Fruit fly (Drosophila melanogaster) whole organism, embryonic: ENCODE data around the gene CG3224.

ENCODE experiments used
- Aef1 ChIP-seq: fragments of 200-800 bp; sonication (Bioruptor generic); IDR thresholded peaks from 3 replicates; pipeline ENCODE4 v1.3.6; 2022; ENCODE audit warnings: missing biosample characterization, missing genetic modification characterization
- Atf-2 ChIP-seq: fragments of 200-800 bp; sonication (Bioruptor generic); optimal IDR thresholded peaks from 2 replicates; lab custom pipeline; 2016; ENCODE audit warnings: missing biosample characterization, missing genetic modification characterization
- B-H2 ChIP-seq: fragments of 200-800 bp; sonication (Bioruptor generic); optimal IDR thresholded peaks from 2 replicates; lab custom pipeline; 2018; ENCODE audit warnings: missing biosample characterization, mild to moderate bottlenecking, missing genetic modification characterization
- CG10959 ChIP-seq: fragments of 200-800 bp; sonication (Bioruptor generic); IDR thresholded peaks from 2 replicates; pipeline ENCODE4 v1.3.6; 2022; ENCODE audit warnings: missing biosample characterization, missing genetic modification characterization
- CG12391 ChIP-seq: fragments of 200-800 bp; sonication (Bioruptor generic); optimal IDR thresholded peaks from 3 replicates; lab custom pipeline; 2018; ENCODE audit warnings: missing biosample characterization, mild to moderate bottlenecking, missing genetic modification characterization, moderate library complexity
- CG12769 ChIP-seq: fragments of 200-800 bp; sonication (Bioruptor generic); optimal IDR thresholded peaks from 2 replicates; lab custom pipeline; 2019; ENCODE audit warnings: missing biosample characterization, mild to moderate bottlenecking, missing genetic modification characterization, moderate library complexity
- CG14710 ChIP-seq: fragments of 200-800 bp; sonication (Bioruptor generic); optimal IDR thresholded peaks from 3 replicates; lab custom pipeline; 2019; ENCODE audit warnings: missing biosample characterization, mild to moderate bottlenecking, missing genetic modification characterization, moderate library complexity
- CG15269 ChIP-seq: fragments of 200-800 bp; sonication (Bioruptor generic); optimal IDR thresholded peaks from 2 replicates; lab custom pipeline; 2018; ENCODE audit warnings: missing biosample characterization, mild to moderate bottlenecking, missing genetic modification characterization, moderate library complexity
- CG15514 ChIP-seq: fragments of 200-800 bp; sonication (Bioruptor generic); optimal IDR thresholded peaks from 3 replicates; lab custom pipeline; 2017; ENCODE audit warnings: missing biosample characterization, missing genetic modification characterization, mild to moderate bottlenecking, moderate library complexity, missing genetic modification reagents
- CG1792 ChIP-seq: fragments of 200-800 bp; sonication (Bioruptor generic); optimal IDR thresholded peaks from 2 replicates; lab custom pipeline; 2016; ENCODE audit warnings: missing biosample characterization, missing genetic modification characterization
- CG30431 ChIP-seq: fragments of 200-800 bp; sonication (Bioruptor generic); optimal IDR thresholded peaks from 2 replicates; lab custom pipeline; 2017; ENCODE audit warnings: missing biosample characterization, missing genetic modification characterization
- CG31441 ChIP-seq: fragments of 200-800 bp; sonication (Bioruptor generic); IDR thresholded peaks from 2 replicates; pipeline ENCODE4 v1.3.6; 2022; ENCODE audit warnings: missing biosample characterization, missing genetic modification characterization
- CG3281 ChIP-seq: fragments of 200-800 bp; sonication (Bioruptor generic); optimal IDR thresholded peaks from 3 replicates; lab custom pipeline; 2017; ENCODE audit warnings: missing biosample characterization, mild to moderate bottlenecking, missing genetic modification characterization
- CG5245 ChIP-seq: fragments of 200-800 bp; sonication (Bioruptor generic); optimal IDR thresholded peaks from 3 replicates; lab custom pipeline; 2016; ENCODE audit warnings: missing biosample characterization, missing genetic modification characterization
- CG6272 ChIP-seq: fragments of 200-800 bp; sonication (Bioruptor generic); IDR thresholded peaks from 2 replicates; pipeline ENCODE4 v1.3.6; 2022; ENCODE audit warnings: missing biosample characterization, missing genetic modification characterization
- CG9727 ChIP-seq: fragments of 200-800 bp; sonication (Bioruptor generic); optimal IDR thresholded peaks from 3 replicates; lab custom pipeline; 2017; ENCODE audit warnings: missing biosample characterization, mild to moderate bottlenecking, missing genetic modification characterization
- CHES-1-like ChIP-seq: fragments of 200-800 bp; sonication (Bioruptor generic); optimal IDR thresholded peaks from 2 replicates; lab custom pipeline; 2016; ENCODE audit warnings: missing biosample characterization, missing genetic modification characterization
- CkIIα-i1 ChIP-seq: fragments of 200-800 bp; sonication (Bioruptor generic); IDR thresholded peaks from 2 replicates; pipeline ENCODE4 v1.3.6; 2022; ENCODE audit warnings: missing biosample characterization, missing genetic modification characterization
- D19B ChIP-seq: fragments of 200-800 bp; sonication (Bioruptor generic); optimal IDR thresholded peaks from 2 replicates; lab custom pipeline; 2017; ENCODE audit warnings: missing biosample characterization, mild to moderate bottlenecking, missing genetic modification characterization
- Dip2 ChIP-seq: fragments of 200-800 bp; sonication (Bioruptor generic); IDR thresholded peaks from 2 replicates; pipeline ENCODE4 v1.3.6; 2022; ENCODE audit warnings: missing biosample characterization, missing genetic modification characterization
- E2f1 ChIP-seq: fragments of 200-800 bp; sonication (Bioruptor generic); IDR thresholded peaks from 2 replicates; pipeline ENCODE4 v1.3.6; 2022; ENCODE audit warnings: missing biosample characterization, missing genetic modification characterization
- Ets65A ChIP-seq: fragments of 200-800 bp; sonication (Bioruptor generic); peaks from one replicate; lab custom pipeline; 2016; ENCODE audit warnings: missing biosample characterization, missing genetic modification characterization
- Hmx ChIP-seq: fragments of 200-800 bp; sonication (Bioruptor generic); optimal IDR thresholded peaks from 2 replicates; lab custom pipeline; 2016; ENCODE audit warnings: missing biosample characterization, missing genetic modification characterization
- Lim3 ChIP-seq: fragments of 200-800 bp; sonication (Bioruptor generic); IDR thresholded peaks from 2 replicates; pipeline ENCODE4 v1.3.6; 2022; ENCODE audit warnings: missing biosample characterization, missing genetic modification characterization
- MESR4 ChIP-seq: fragments of 200-800 bp; sonication (Bioruptor generic); optimal IDR thresholded peaks from 2 replicates; lab custom pipeline; 2018; ENCODE audit warnings: missing biosample characterization, mild to moderate bottlenecking, missing genetic modification characterization, moderate library complexity
- Mes4 ChIP-seq: fragments of 200-800 bp; sonication (Bioruptor generic); optimal IDR thresholded peaks from 2 replicates; lab custom pipeline; 2016; ENCODE audit warnings: missing biosample characterization, missing genetic modification characterization
- Myb ChIP-seq: fragments of 200-800 bp; sonication (Bioruptor generic); optimal IDR thresholded peaks from 2 replicates; lab custom pipeline; 2016; ENCODE audit warnings: missing biosample characterization, missing genetic modification characterization
- Oli ChIP-seq: fragments of 200-800 bp; sonication (Bioruptor generic); optimal IDR thresholded peaks from 2 replicates; lab custom pipeline; 2018; ENCODE audit warnings: missing biosample characterization, mild to moderate bottlenecking, missing genetic modification characterization, moderate library complexity
- Sry-β ChIP-seq: fragments of 200-800 bp; sonication (Bioruptor generic); optimal IDR thresholded peaks from 2 replicates; lab custom pipeline; 2018; ENCODE audit warnings: missing biosample characterization, mild to moderate bottlenecking, missing genetic modification characterization, moderate library complexity
- bsh ChIP-seq, 2 experiments: fragments of 200-800 bp; sonication (Bioruptor generic); optimal IDR thresholded peaks; 2 replicates each; lab custom pipeline; 2017 to 2018; ENCODE audit warnings: mild to moderate bottlenecking in 2 of 2, missing biosample characterization in 2 of 2, missing genetic modification characterization in 2 of 2, moderate library complexity in 1 of 2
- chif ChIP-seq, 2 experiments: fragments of 200-800 bp; sonication (Bioruptor generic); optimal IDR thresholded peaks; 3 replicates each; lab custom pipeline; 2016; ENCODE audit warnings: missing biosample characterization in 2 of 2, missing genetic modification characterization in 2 of 2
- dysf ChIP-seq: fragments of 200-800 bp; sonication (Bioruptor generic); IDR thresholded peaks from 3 replicates; pipeline ENCODE4 v1.3.6; 2022; ENCODE audit warnings: missing biosample characterization, missing genetic modification characterization
- exex ChIP-seq: fragments of 200-800 bp; sonication (Bioruptor generic); optimal IDR thresholded peaks from 4 replicates; lab custom pipeline; 2018; ENCODE audit warnings: missing biosample characterization, mild to moderate bottlenecking, missing genetic modification characterization, moderate library complexity
- eyg ChIP-seq: fragments of 200-800 bp; sonication (Bioruptor generic); optimal IDR thresholded peaks from 3 replicates; lab custom pipeline; 2016; ENCODE audit warnings: missing biosample characterization, missing genetic modification characterization
- gro ChIP-seq: fragments of 200-800 bp; sonication (Bioruptor generic); optimal IDR thresholded peaks from 2 replicates; lab custom pipeline; 2016; ENCODE audit warnings: missing biosample characterization, missing genetic modification characterization
- lbe ChIP-seq: fragments of 200-800 bp; sonication (Bioruptor generic); optimal IDR thresholded peaks from 2 replicates; lab custom pipeline; 2016; ENCODE audit warnings: missing biosample characterization, mild to moderate bottlenecking, missing genetic modification characterization
- nom ChIP-seq: fragments of 200-800 bp; sonication (Bioruptor generic); optimal IDR thresholded peaks from 2 replicates; lab custom pipeline; 2017; ENCODE audit warnings: missing biosample characterization, missing genetic modification characterization, mild to moderate bottlenecking, moderate library complexity, missing genetic modification reagents
- onecut ChIP-seq: fragments of 200-800 bp; sonication (Bioruptor generic); IDR thresholded peaks from 2 replicates; pipeline ENCODE4 v1.3.6; 2022; ENCODE audit warnings: missing biosample characterization, missing genetic modification characterization
- pan ChIP-seq, 4 experiments: fragments of >200 bp in 3 of 4; fragments of 200-800 bp in 1 of 4; sonication (Bioruptor generic) in 1 of 4; optimal IDR thresholded peaks in 3 of 4; IDR thresholded peaks in 1 of 4; 2 replicates each; pipeline versions ENCODE4 v1.3.6 to Lab custom; 2017 to 2022; ENCODE audit warnings: missing biosample characterization in 2 of 4, missing genetic modification characterization in 2 of 4, mixed read lengths in 1 of 4
- scrt ChIP-seq: fragments of 200-800 bp; sonication (Bioruptor generic); optimal IDR thresholded peaks from 2 replicates; lab custom pipeline; 2018; ENCODE audit warnings: missing biosample characterization, mild to moderate bottlenecking, missing genetic modification characterization, moderate library complexity
- seq ChIP-seq: fragments of 200-800 bp; sonication (Bioruptor generic); IDR thresholded peaks from 2 replicates; pipeline ENCODE4 v1.3.6; 2022; ENCODE audit warnings: missing biosample characterization, missing genetic modification characterization
- sima ChIP-seq: fragments of 200-800 bp; sonication (Bioruptor generic); optimal IDR thresholded peaks from 2 replicates; lab custom pipeline; 2016; ENCODE audit warnings: missing biosample characterization, missing genetic modification characterization
- slbo ChIP-seq: fragments of 200-800 bp; sonication (Bioruptor generic); IDR thresholded peaks from 2 replicates; pipeline ENCODE4 v1.3.6; 2022; ENCODE audit warnings: missing biosample characterization, missing genetic modification characterization
- ssp ChIP-seq: fragments of 200-800 bp; sonication (Bioruptor generic); IDR thresholded peaks from 2 replicates; pipeline ENCODE4 v1.3.6; 2022; ENCODE audit warnings: missing biosample characterization, missing genetic modification characterization
- tio ChIP-seq: fragments of 200-800 bp; sonication (Bioruptor generic); optimal IDR thresholded peaks from 2 replicates; lab custom pipeline; 2017; ENCODE audit warnings: missing biosample characterization, missing genetic modification characterization, inconsistent platforms
- wdn ChIP-seq: fragments of 200-800 bp; sonication (Bioruptor generic); IDR thresholded peaks from 2 replicates; pipeline ENCODE4 v1.3.6; 2022; ENCODE audit warnings: missing biosample characterization, missing genetic modification characterization

The CG3224 gene

dm6 chrX:6656626-6657558 lies 4.4 kb downstream of the CG3224 start (continued):
- no peak for TF ChIP-seq Aef1 (GFP tag; lab: Robert Waterston, UW)
- TF ChIP-seq CG14710 (tag; lab: Kevin White, UChicago): peak; percentile 32
- peak; percentile 54 for TF ChIP-seq slbo (GFP tag; lab: Robert Waterston, UW)
- TF ChIP-seq CG15514: peak; percentile 61
- peak; percentile 63 for TF ChIP-seq nom (GFP tag; lab: Kevin White, UChicago)
- no peak for TF ChIP-seq pan (optimal IDR thresholded peaks at IDR 0.05; lab: Kevin White, UChicago)
- TF ChIP-seq pan (GFP tag; optimal IDR thresholded peaks at IDR 0.05 in 1 of 2, IDR thresholded peaks at IDR 0.05 in 1 of 2): no peak
- TF ChIP-seq CG12769 (tag; lab: Kevin White, UChicago): peak; percentile 60
- no peak for TF ChIP-seq Hmx
- peak; percentile 57; the same call in 1 of the 2 replicates for TF ChIP-seq CG31441 (GFP tag; lab: Robert Waterston, UW)

- TF ChIP-seq CkIIα-i1: no peak
- no peak; the same call in 1 of the 2 replicates for TF ChIP-seq Lim3 (GFP tag; lab: Robert Waterston, UW)
- TF ChIP-seq CHES-1-like (GFP tag; lab: Kevin White, UChicago): peak; percentile 80
- TF ChIP-seq E2f1 (GFP tag; lab: Robert Waterston, UW): peak; percentile 78
- TF ChIP-seq CG15269 (tag; lab: Kevin White, UChicago): peak; percentile 88
- peak; percentile 90 for TF ChIP-seq Oli (tag; lab: Kevin White, UChicago)
- TF ChIP-seq chif (GFP tag; optimal IDR thresholded peaks at IDR 0.05; lab: Kevin White, UChicago): peak; percentile 81 to 82
- peak; percentile 51; the same call in 1 of the 2 replicates for TF ChIP-seq CG10959 (GFP tag; lab: Robert Waterston, UW)
- peak; percentile 68 for TF ChIP-seq CG5245 (GFP tag; lab: Kevin White, UChicago)
- peak; percentile 82 for TF ChIP-seq tio (GFP tag; lab: Kevin White, UChicago)
- TF ChIP-seq wdn (GFP tag; lab: Robert Waterston, UW): peak; percentile 68
- peak; percentile 89 for TF ChIP-seq CG3281 (GFP tag; lab: Kevin White, UChicago)
- TF ChIP-seq CG30431: peak; percentile 76
- TF ChIP-seq dysf (GFP tag; lab: Robert Waterston, UW): peak; percentile 89
- peak; percentile 9 for TF ChIP-seq MESR4
- peak; percentile 87 for TF ChIP-seq gro
- TF ChIP-seq bsh (GFP tag; optimal IDR thresholded peaks at IDR 0.05; lab: Kevin White, UChicago): peak; percentile 73 to 75
- peak; percentile 82 for TF ChIP-seq seq (GFP tag; lab: Robert Waterston, UW)
- peak; percentile 77 for TF ChIP-seq D19B (GFP tag; lab: Kevin White, UChicago)
- peak; percentile 78 for TF ChIP-seq scrt
- peak; percentile 57 for TF ChIP-seq CG6272 (GFP tag; lab: Robert Waterston, UW)
- peak; percentile 91 for TF ChIP-seq CG9727
- peak; percentile 74 for TF ChIP-seq exex (tag; lab: Kevin White, UChicago)
- peak; percentile 66 for TF ChIP-seq CG1792 (GFP tag; lab: Kevin White, UChicago)
- peak; percentile 66 for TF ChIP-seq sima (GFP tag; lab: Kevin White, UChicago)
- peak; percentile 97 for TF ChIP-seq Ets65A
- TF ChIP-seq lbe (GFP tag; lab: Kevin White, UChicago): peak; percentile 76
- TF ChIP-seq Sry-β: no peak
- TF ChIP-seq Mes4 (GFP tag; lab: Kevin White, UChicago): peak; percentile 43
- TF ChIP-seq B-H2: peak; percentile 17
- TF ChIP-seq eyg (GFP tag; lab: Kevin White, UChicago): peak; percentile 78
- TF ChIP-seq onecut (GFP tag; lab: Robert Waterston, UW): peak; percentile 81
- TF ChIP-seq Myb (GFP tag; lab: Kevin White, UChicago): peak; percentile 60
- TF ChIP-seq ssp (GFP tag; lab: Robert Waterston, UW): peak; percentile 64
- TF ChIP-seq Atf-2: peak; percentile 81
- TF ChIP-seq Dip2 (GFP tag; lab: Robert Waterston, UW): no peak
- TF ChIP-seq CG12391 (tag; lab: Kevin White, UChicago): peak; percentile 82
Measured at dm6 chrX:6656023-6656594, 5.2 kb downstream of the CG3224 start.
